Worm (Caenorhabditis elegans): ENCODE measurements around the gene golg-2.
A peak's percentile ranks its signal among the peaks of the same experiment; 100 is the strongest.

The golg-2 gene

DNA sequence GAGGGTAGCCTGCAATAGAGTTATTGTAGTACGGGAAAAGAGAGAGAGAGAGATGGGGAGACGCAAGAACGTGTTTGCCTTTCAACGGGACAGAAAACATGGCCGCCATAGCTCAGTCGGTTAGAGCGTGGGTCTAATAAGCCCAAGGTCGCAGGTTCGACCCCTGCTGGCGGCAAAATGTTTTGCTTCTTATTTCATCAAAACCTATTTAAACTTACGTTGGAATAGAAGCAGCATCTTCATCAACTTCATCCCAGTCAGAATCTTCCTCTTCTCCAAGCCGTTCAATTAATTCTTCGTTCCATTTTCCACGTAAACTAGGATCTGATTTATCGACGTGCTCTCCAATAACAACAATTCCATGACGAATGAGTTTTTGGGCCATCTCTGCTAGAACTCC is 7.2 kb downstream of the golg-2 start (continued):
- TF ChIP-seq lin-15B (tag; optimal IDR thresholded peaks at IDR 0.05), result no peak
- peak; percentile 87 for TF ChIP-seq snpc-1.2 (GFP tag; IDR thresholded peaks at IDR 0.05)
- TF ChIP-seq nhr-111 (GFP tag; optimal IDR thresholded peaks at IDR 0.05), result peak; percentile 42
- peak in 1 of 2 experiments; percentile 80 for TF ChIP-seq unc-62 (GFP tag; optimal IDR thresholded peaks at IDR 0.05 in 1 of 2)
- no peak for TF ChIP-seq unc-62 (tag; optimal IDR thresholded peaks at IDR 0.05)
- TF ChIP-seq spr-3 (GFP tag; optimal IDR thresholded peaks at IDR 0.05), result peak; percentile 31
- TF ChIP-seq zfp-3 (GFP tag; conservative IDR thresholded peaks at IDR 0.05), result peak; percentile 79; the same call in 1 of the 2 replicates
- no peak for TF ChIP-seq aly-2 (tag; optimal IDR thresholded peaks at IDR 0.05)
- no peak for TF ChIP-seq mdt-29 (GFP tag; IDR thresholded peaks at IDR 0.05)
- TF ChIP-seq tag-97 (GFP tag; IDR thresholded peaks at IDR 0.05), result no peak
- TF ChIP-seq lsy-2 (tag; optimal IDR thresholded peaks at IDR 0.05), result peak; percentile 29 to 70
- peak; percentile 78 for TF ChIP-seq dmd-9 (GFP tag; IDR thresholded peaks at IDR 0.05)
- TF ChIP-seq snpc-4 (tag; optimal IDR thresholded peaks at IDR 0.05), result no peak
- TF ChIP-seq lin-29 (GFP tag; IDR thresholded peaks at IDR 0.05), result no peak
- peak; percentile 74 for TF ChIP-seq mes-2 (tag; optimal IDR thresholded peaks at IDR 0.05; ENCODE audit: poor library complexity, severe bottlenecking)
- TF ChIP-seq dpl-1 (GFP tag; optimal IDR thresholded peaks at IDR 0.05), result peak; percentile 45
- peak; percentile 93 for TF ChIP-seq pha-4 (GFP tag; IDR thresholded peaks at IDR 0.05)
- TF ChIP-seq pha-4 (tag; optimal IDR thresholded peaks at IDR 0.05), result no peak
- peak; percentile 70; the same call in 1 of the 2 replicates for TF ChIP-seq lin-1 (GFP tag; IDR thresholded peaks at IDR 0.05)
- peak; percentile 90 for TF ChIP-seq hmg-1.1 (GFP tag; IDR thresholded peaks at IDR 0.05)
- TF ChIP-seq egl-27 (tag; optimal IDR thresholded peaks at IDR 0.05), result no peak
- peak; percentile 46 for TF ChIP-seq rbr-2 (tag; optimal IDR thresholded peaks at IDR 0.05)
- TF ChIP-seq nhr-76 (tag; optimal IDR thresholded peaks at IDR 0.05), result no peak
- TF ChIP-seq pqm-1 (tag; optimal IDR thresholded peaks at IDR 0.05), result no peak
- TF ChIP-seq unc-39 (tag; optimal IDR thresholded peaks at IDR 0.05), result no peak
- peak; percentile 75; the same call in 1 of the 2 replicates for TF ChIP-seq daf-19 (GFP tag; conservative IDR thresholded peaks at IDR 0.05)
- peak; percentile 45 for TF ChIP-seq nhr-48 (tag; optimal IDR thresholded peaks at IDR 0.05)
- TF ChIP-seq ces-1 (GFP tag; optimal IDR thresholded peaks at IDR 0.05), result no peak
- peak; percentile 74 for TF ChIP-seq madf-9 (GFP tag; conservative IDR thresholded peaks at IDR 0.05)
- no peak for TF ChIP-seq ama-1 (optimal IDR thresholded peaks at IDR 0.05)
- TF ChIP-seq unc-130 (GFP tag; optimal IDR thresholded peaks at IDR 0.05), result peak; percentile 72
- 0 out of 2 replicates have a peak, but pooled peaks have one; percentile 48 for TF ChIP-seq saeg-2 (GFP tag; IDR thresholded peaks at IDR 0.05)
- no peak for TF ChIP-seq zag-1 (tag; optimal IDR thresholded peaks at IDR 0.05)
- TF ChIP-seq R02D3.7 (tag; optimal IDR thresholded peaks at IDR 0.05), result no peak
- TF ChIP-seq nhr-6 (tag; optimal IDR thresholded peaks at IDR 0.05), result peak; percentile 60
- TF ChIP-seq ZK546.5 (tag; optimal IDR thresholded peaks at IDR 0.05), result no peak
- TF ChIP-seq ceh-82 (tag; optimal IDR thresholded peaks at IDR 0.05), result no peak
- no peak for TF ChIP-seq fkh-10 (GFP tag; optimal IDR thresholded peaks at IDR 0.05)
- TF ChIP-seq nhr-102 (tag; optimal IDR thresholded peaks at IDR 0.05), result peak; percentile 54
- TF ChIP-seq ceh-28 (tag; optimal IDR thresholded peaks at IDR 0.05), result no peak
- TF ChIP-seq ceh-62 (tag; optimal IDR thresholded peaks at IDR 0.05), result no peak
- TF ChIP-seq ceh-20 (GFP tag; IDR thresholded peaks at IDR 0.05), result peak; percentile 70
- TF ChIP-seq mxl-2 (GFP tag; conservative IDR thresholded peaks at IDR 0.05), result 0 out of 2 replicates have a peak, but pooled peaks have one; percentile 31
- TF ChIP-seq ceh-32 (tag; optimal IDR thresholded peaks at IDR 0.05; ENCODE audit: poor library complexity), result no peak
- TF ChIP-seq nhr-42 (GFP tag; IDR thresholded peaks at IDR 0.05), result peak; percentile 87
- TF ChIP-seq duxl-1 (tag; optimal IDR thresholded peaks at IDR 0.05; ENCODE audit: poor library complexity), result peak; percentile 78
- peak; percentile 86; the same call in 1 of the 2 replicates for TF ChIP-seq Y105C5A.15 (GFP tag; IDR thresholded peaks at IDR 0.05)
- TF ChIP-seq hlh-30 (tag; optimal IDR thresholded peaks at IDR 0.05; ENCODE audit: insufficient read depth), result peak; percentile 29
- peak; percentile 68 for TF ChIP-seq dmd-6 (GFP tag; IDR thresholded peaks at IDR 0.05)
- TF ChIP-seq vab-7 (GFP tag; IDR thresholded peaks at IDR 0.05), result peak; percentile 86
- TF ChIP-seq nhr-77 (tag; optimal IDR thresholded peaks at IDR 0.05), result peak; percentile 71
- peak; percentile 69; the same call in 1 of the 2 replicates for TF ChIP-seq zip-11 (GFP tag; IDR thresholded peaks at IDR 0.05)

Measured in whole organism, L4 larva.